Worm (Caenorhabditis elegans): ENCODE measurements around the gene F07E5.12.

- TF ChIP-seq hlh-30 (tag; optimal IDR thresholded peaks at IDR 0.05; ENCODE audit: insufficient read depth) = no peak
- no peak for TF ChIP-seq ZK546.5 (tag; optimal IDR thresholded peaks at IDR 0.05)
- no peak for TF ChIP-seq ceh-82 (tag; optimal IDR thresholded peaks at IDR 0.05)
- no peak for TF ChIP-seq skn-1 (tag; optimal IDR thresholded peaks at IDR 0.05)
- no peak for TF ChIP-seq mxl-3 (GFP tag; optimal IDR thresholded peaks at IDR 0.05)
- no peak for TF ChIP-seq aly-2 (tag; optimal IDR thresholded peaks at IDR 0.05)
- TF ChIP-seq nhr-237 (tag; optimal IDR thresholded peaks at IDR 0.05) = no peak
- TF ChIP-seq lin-13 (GFP tag; optimal IDR thresholded peaks at IDR 0.05) = no peak
- no peak for TF ChIP-seq F26F4.8 (GFP tag; conservative IDR thresholded peaks at IDR 0.05)
- no peak for TF ChIP-seq php-3 (GFP tag; IDR thresholded peaks at IDR 0.05)
- no peak for TF ChIP-seq unc-130 (GFP tag; optimal IDR thresholded peaks at IDR 0.05)
- TF ChIP-seq nhr-76 (tag; optimal IDR thresholded peaks at IDR 0.05) = no peak
These were observed 19.4 kb downstream of the F07E5.12 start for ce11 chrII:2087206-2087605.
